Worm (Caenorhabditis elegans) whole organism, late embryonic: Measurements from ENCODE around the gene ZK688.5.

Source experiments
- hlh-8 ChIP-seq: sonication (generic microtip); optimal IDR thresholded peaks from 2 replicates; lab custom pipeline; 2016; ENCODE audit warnings: missing genotype, missing genetic modification characterization, missing compliant biosample characterization
- pax-1 ChIP-seq: fragments of 150-350 bp; optimal IDR thresholded peaks from 2 replicates; lab custom pipeline; 2014; ENCODE audit warnings: missing biosample characterization, missing genetic modification characterization

DNA sequence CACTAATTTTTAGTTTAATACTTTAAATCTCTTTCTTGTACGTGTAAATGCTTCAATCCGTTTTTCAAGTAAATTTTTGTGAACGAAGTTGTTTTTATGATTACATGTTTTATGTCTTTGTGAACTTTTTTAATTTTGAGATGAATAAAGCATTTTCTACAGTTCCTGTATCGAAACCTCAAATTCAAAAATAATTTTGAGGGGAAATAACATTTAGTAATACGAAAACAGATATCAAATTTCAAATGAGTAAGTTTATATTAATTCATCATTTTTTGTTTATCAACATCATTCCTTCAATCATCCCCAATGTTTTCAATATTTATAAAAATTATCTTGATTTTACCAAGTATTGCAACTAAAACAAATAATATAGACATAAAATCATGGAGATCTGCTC, 46.1 kb upstream of the ZK688.5 start, which contains the start of gene C29E4.10:
- TF ChIP-seq pax-1 (no peak), hlh-8 (tag; lab: Kevin White, UChicago) (no peak)
